Fruit fly (Drosophila melanogaster) whole organism, wandering third instar larva: ENCODE data around the gene Jon66Ci.

Experiments
- Dif ChIP-seq: fragments of 200-275, 200-300 bp; sonication (Bioruptor generic); optimal IDR thresholded peaks from 2 replicates; lab custom pipeline; 2018; ENCODE audit warnings: missing biosample characterization, missing genetic modification characterization; ENCODE audit not compliant: partially characterized antibody
- Sp1 ChIP-seq: fragments of 200-800 bp; sonication (Bioruptor generic); optimal IDR thresholded peaks from 3 replicates; lab custom pipeline; 2019; ENCODE audit warnings: missing biosample characterization, mild to moderate bottlenecking, missing genetic modification characterization, moderate library complexity
- dl ChIP-seq, 2 experiments: fragments of 175-275, 200-275 bp in 1 of 2; fragments of 200-275 bp in 1 of 2; sonication (Bioruptor generic); optimal IDR thresholded peaks; lab custom pipeline; 2018; ENCODE audit warnings: mild to moderate bottlenecking in 2 of 2, missing biosample characterization in 2 of 2, missing genetic modification characterization in 2 of 2, moderate library complexity in 2 of 2; ENCODE audit not compliant: partially characterized antibody in 2 of 2, insufficient read depth in 1 of 2
- h ChIP-seq: fragments of 200-800 bp; sonication (Bioruptor generic); optimal IDR thresholded peaks from 3 replicates; lab custom pipeline; 2016; ENCODE audit warnings: missing biosample characterization, mild to moderate bottlenecking, missing genetic modification characterization
- psq ChIP-seq: fragments of 200-800 bp; sonication (Bioruptor generic); optimal IDR thresholded peaks from 3 replicates; lab custom pipeline; 2017; ENCODE audit warnings: missing biosample characterization, mild to moderate bottlenecking, missing genetic modification characterization, moderate library complexity
- rgr ChIP-seq: fragments of 200-800 bp; sonication (Bioruptor generic); optimal IDR thresholded peaks from 3 replicates; lab custom pipeline; 2016; ENCODE audit warnings: missing biosample characterization, mild to moderate bottlenecking, missing genetic modification characterization
- sage ChIP-seq: fragments of 200-800 bp; sonication (Bioruptor generic); optimal IDR thresholded peaks from 2 replicates; lab custom pipeline; 2016; ENCODE audit warnings: missing biosample characterization, mild to moderate bottlenecking, missing genetic modification characterization
- tai ChIP-seq: sonication (Bioruptor generic); optimal IDR thresholded peaks from 2 replicates; lab custom pipeline; 2016; ENCODE audit warnings: missing biosample characterization, missing genetic modification characterization
- usp ChIP-seq: fragments of >200 bp; optimal IDR thresholded peaks from 2 replicates; lab custom pipeline; 2017; ENCODE audit warnings: missing biosample characterization, missing genetic modification characterization
- woc ChIP-seq: sonication (Bioruptor generic); optimal IDR thresholded peaks from 2 replicates; lab custom pipeline; 2016; ENCODE audit warnings: missing biosample characterization, mild to moderate bottlenecking, missing genetic modification characterization

- TF ChIP-seq h (GFP tag; lab: Kevin White, UChicago) (no peak), Sp1 (GFP tag; lab: Kevin White, UChicago) (no peak), sage (GFP tag; lab: Kevin White, UChicago) (no peak), psq (GFP tag; lab: Kevin White, UChicago) (no peak), dl (GFP tag; optimal IDR thresholded peaks at IDR 0.05; lab: Kevin White, UChicago; ENCODE audit: insufficient read depth in 1 of 2, partially characterized antibody in 2 of 2) (no peak), Dif (no peak), usp (GFP tag; lab: Kevin White, UChicago) (no peak), rgr (GFP tag; lab: Kevin White, UChicago) (no peak), woc (no peak), tai (GFP tag; lab: Kevin White, UChicago) (no peak)
Observed at dm6 chr3L:8418984-8419383, 27.6 kb downstream of the Jon66Ci start.
